Fruit fly (Drosophila melanogaster) whole organism: Measurements from ENCODE around the gene Cyp9f2.

Experiments used
- CG8478 ChIP-seq: fragments of >200 bp; optimal IDR thresholded peaks from 2 replicates; lab custom pipeline; 2018; ENCODE audit warnings: inconsistent platforms
- Dll ChIP-seq: fragments of >200 bp; optimal IDR thresholded peaks from 2 replicates; lab custom pipeline; 2017
- EcR ChIP-seq, 2 experiments: fragments of >200 bp; optimal IDR thresholded peaks; 2 replicates each; lab custom pipeline; 2017; ENCODE audit warnings: missing biosample characterization in 2 of 2, missing genetic modification characterization in 2 of 2, missing genetic modification reagents in 2 of 2
- pan ChIP-seq: fragments of >200 bp; optimal IDR thresholded peaks from 2 replicates; lab custom pipeline; 2017
- psq ChIP-seq: fragments of >200 bp; optimal IDR thresholded peaks from 2 replicates; lab custom pipeline; 2017
- usp ChIP-seq: fragments of >200 bp; optimal IDR thresholded peaks from 2 replicates; lab custom pipeline; 2017; ENCODE audit warnings: missing biosample characterization, missing genetic modification characterization, mixed read lengths

DNA sequence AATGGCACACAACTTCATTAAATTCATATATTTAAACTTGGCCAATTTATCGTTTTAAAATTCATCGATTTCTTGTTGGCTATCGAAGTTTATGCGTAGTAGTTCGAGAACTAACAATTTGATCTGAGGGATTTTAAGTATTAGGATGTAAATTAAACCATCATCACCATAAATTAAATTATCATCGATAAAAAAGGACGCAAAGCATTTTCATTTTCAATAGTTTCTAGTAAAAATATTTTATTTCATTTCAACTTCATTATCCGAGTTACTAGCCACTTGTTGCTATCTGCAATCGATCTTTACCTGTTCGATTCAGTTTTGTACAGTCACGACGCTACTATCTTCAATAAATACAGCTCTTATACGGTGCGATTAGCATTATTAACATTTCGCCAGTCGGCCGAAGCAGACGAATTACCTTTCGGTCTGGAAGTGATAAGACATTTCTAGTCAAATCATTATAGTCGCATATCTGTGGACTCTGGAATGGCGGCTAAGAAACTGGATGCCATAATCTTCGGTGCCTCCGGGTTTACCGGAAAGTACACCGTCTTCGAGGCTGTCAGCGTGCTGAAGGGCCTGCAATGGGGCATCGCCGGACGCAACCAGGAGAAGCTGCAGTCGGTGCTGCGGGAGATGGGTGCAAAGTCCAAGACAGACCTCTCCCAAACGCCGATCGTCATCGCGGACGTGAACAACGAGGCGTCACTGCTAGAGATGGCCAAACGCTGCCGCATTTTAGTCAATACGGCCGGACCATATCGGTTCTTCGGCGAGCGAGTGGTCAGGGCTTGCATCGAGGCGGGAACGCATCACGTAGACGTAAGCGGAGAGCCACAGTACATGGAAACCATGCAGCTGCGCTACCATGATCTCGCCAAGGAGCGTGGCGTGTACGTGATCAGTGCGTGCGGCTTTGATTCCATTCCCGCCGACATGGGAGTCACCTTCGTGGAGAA lies 688 bp upstream of the Cyp9f2 start, which contains the start of gene CG5167:
- TF ChIP-seq CG8478 (lab: Kevin White, UChicago) (no peak), pan (lab: Kevin White, UChicago) (no peak), EcR (GFP tag; optimal IDR thresholded peaks at IDR 0.05; lab: Kevin White, UChicago) (no peak), usp (GFP tag; lab: Kevin White, UChicago) (no peak), psq (no peak), Dll (lab: Kevin White, UChicago) (no peak)
